Fruit fly (Drosophila melanogaster) S2 (cell line): ENCODE results near the gene CG9673.

Experiments used
- CG8478 ChIP-seq: fragments of >200 bp; optimal IDR thresholded peaks from 2 replicates; lab custom pipeline; 2018
- CTCF ChIP-seq, 2 experiments: fragments of >200 bp; optimal IDR thresholded peaks; 2 replicates each; lab custom pipeline; 2018

DNA sequence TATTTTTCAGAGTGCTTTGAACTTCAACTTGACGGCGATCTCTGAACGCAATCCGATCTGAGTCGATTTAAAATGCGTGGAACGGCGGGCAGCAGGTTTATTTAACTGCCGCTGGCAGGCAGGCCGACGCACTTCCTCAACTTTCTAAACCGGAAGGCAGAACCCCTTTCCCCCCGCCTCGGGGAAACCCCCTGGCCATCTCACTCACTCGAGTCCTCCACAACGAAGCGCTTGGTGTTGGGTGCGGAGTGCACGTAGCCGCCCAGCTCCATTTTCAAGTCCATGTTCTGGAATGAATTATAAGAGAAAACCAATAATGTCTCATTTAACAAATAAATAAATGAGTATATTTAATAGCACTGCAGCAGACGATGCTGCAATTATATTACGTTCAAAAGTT lies 33.8 kb downstream of the CG9673 start:
- TF ChIP-seq CG8478 (lab: Kevin White, UChicago) (no peak), CTCF (optimal IDR thresholded peaks at IDR 0.05; lab: Kevin White, UChicago) (no peak)
